Fruit fly (Drosophila melanogaster) whole organism: Measurements from ENCODE around the gene Mco1.

Experiments used
- CG8478 ChIP-seq: fragments of >200 bp; optimal IDR thresholded peaks from 2 replicates; lab custom pipeline; 2018; ENCODE audit warnings: inconsistent platforms
- pan ChIP-seq: fragments of >200 bp; optimal IDR thresholded peaks from 2 replicates; lab custom pipeline; 2017
- psq ChIP-seq: fragments of >200 bp; optimal IDR thresholded peaks from 2 replicates; lab custom pipeline; 2017

dm6 chr2L:9440640-9441039 is 24.3 kb downstream of the Mco1 start, which contains the start of gene CG33723:
- no peak for TF ChIP-seq CG8478
- TF ChIP-seq psq: no peak
- TF ChIP-seq pan: no peak
